Fruit fly (Drosophila melanogaster) Kc167 (cell line): ENCODE data around the gene CG13722.

Experiments
- h ChIP-seq: fragments of >200 bp; optimal IDR thresholded peaks from 3 replicates; lab custom pipeline; 2018; ENCODE audit warnings: missing external identifiers
- psq ChIP-seq: fragments of >200 bp; optimal IDR thresholded peaks from 2 replicates; lab custom pipeline; 2017; ENCODE audit warnings: missing external identifiers

DNA sequence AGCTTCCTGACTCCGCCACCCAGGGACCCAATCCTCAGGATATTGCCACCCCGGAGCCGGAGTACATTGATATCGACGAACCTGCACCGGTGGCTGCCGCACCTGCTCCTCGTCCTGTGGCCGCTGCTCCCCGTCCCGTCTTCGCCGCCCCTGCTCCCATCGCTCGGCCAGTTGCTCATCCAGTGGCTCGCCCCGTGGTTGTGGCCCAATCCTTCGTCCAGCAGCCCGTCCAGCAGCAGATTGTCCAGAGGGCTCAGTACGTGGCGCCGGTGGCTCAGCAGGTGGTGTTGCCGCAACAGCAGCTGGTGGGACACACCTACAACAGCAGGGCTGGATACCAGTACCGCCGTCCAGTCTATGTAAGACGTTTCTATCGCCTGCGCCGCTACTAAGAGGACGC lies 43.5 kb downstream of the CG13722 start:
- TF ChIP-seq h (lab: Kevin White, UChicago) = no peak
- no peak for TF ChIP-seq psq
